Fruit fly (Drosophila melanogaster) whole organism, wandering third instar larva: ENCODE data around the gene Tom20.

Experiments used
- Abd-B ChIP-seq: fragments of >200 bp; optimal IDR thresholded peaks from 2 replicates; lab custom pipeline; 2017; ENCODE audit warnings: missing biosample characterization, missing genetic modification characterization
- GATAd ChIP-seq: sonication (Bioruptor generic); optimal IDR thresholded peaks from 2 replicates; lab custom pipeline; 2016; ENCODE audit warnings: missing biosample characterization, missing genetic modification characterization
- lola ChIP-seq: fragments of >200 bp; optimal IDR thresholded peaks from 2 replicates; lab custom pipeline; 2017; ENCODE audit warnings: missing biosample characterization, missing genetic modification characterization
- pan ChIP-seq: fragments of >200 bp; optimal IDR thresholded peaks from 2 replicates; lab custom pipeline; 2017
- sage ChIP-seq: fragments of 200-800 bp; sonication (Bioruptor generic); optimal IDR thresholded peaks from 2 replicates; lab custom pipeline; 2016; ENCODE audit warnings: missing biosample characterization, mild to moderate bottlenecking, missing genetic modification characterization

dm6 chr3L:19981385-19981784 lies 19.1 kb upstream of the Tom20 start, which contains the start of gene CG17732:
- TF ChIP-seq pan (lab: Kevin White, UChicago) (no peak), sage (GFP tag; lab: Kevin White, UChicago) (no peak), GATAd (no peak), Abd-B (no peak), lola (no peak)
